Worm (Caenorhabditis elegans): ENCODE data around the gene hda-6.

Gene hda-6

ce11 chrIV:5354124-5354523, 10.0 kb downstream of the hda-6 start, which contains the start of gene Y4C6B.1 (continued):
- TF ChIP-seq fkh-3 (tag; optimal IDR thresholded peaks at IDR 0.05) (no peak), F37B4.10 (GFP tag; IDR thresholded peaks at IDR 0.05) (no peak), F22D6.2 (tag; optimal IDR thresholded peaks at IDR 0.05) (no peak), ekl-4 (GFP tag; IDR thresholded peaks at IDR 0.05) (no peak), Y53F4B.3 (GFP tag; IDR thresholded peaks at IDR 0.05) (no peak), dox-1 (GFP tag; IDR thresholded peaks at IDR 0.05) (no peak), T26A5.8 (tag; optimal IDR thresholded peaks at IDR 0.05) (no peak), rec-8 (tag; optimal IDR thresholded peaks at IDR 0.05) (no peak), sptf-2 (GFP tag; optimal IDR thresholded peaks at IDR 0.05) (no peak), tbp1 (GFP tag; optimal IDR thresholded peaks at IDR 0.05) (peak; percentile 24), ceh-79 (tag; optimal IDR thresholded peaks at IDR 0.05) (no peak), aptf-2 (GFP tag; conservative IDR thresholded peaks at IDR 0.05) (no peak), snpc-1.1 (tag; optimal IDR thresholded peaks at IDR 0.05; ENCODE audit: insufficient read depth) (no peak), F49E8.2 (tag; optimal IDR thresholded peaks at IDR 0.05; ENCODE audit: insufficient read depth) (no peak), xnd-1 (tag; optimal IDR thresholded peaks at IDR 0.05) (no peak), cebp-2 (GFP tag; IDR thresholded peaks at IDR 0.05) (no peak), cebp-1 (GFP tag; IDR thresholded peaks at IDR 0.05) (no peak), cebp-1 (tag; optimal IDR thresholded peaks at IDR 0.05) (no peak), F33H1.4 (GFP tag; IDR thresholded peaks at IDR 0.05) (no peak), attf-3 (GFP tag; conservative IDR thresholded peaks at IDR 0.05) (no peak), ceh-27 (GFP tag; optimal IDR thresholded peaks at IDR 0.05) (no peak), F57C9.4 (tag; optimal IDR thresholded peaks at IDR 0.05) (no peak), ceh-100 (GFP tag; IDR thresholded peaks at IDR 0.05) (no peak), snpc-4 (GFP tag; optimal IDR thresholded peaks at IDR 0.05) (no peak), snpc-4 (tag; optimal IDR thresholded peaks at IDR 0.05) (peak in 3 of 4 experiments; percentile 59 to 80 (median 72)), ama-1 (optimal IDR thresholded peaks at IDR 0.05) (no peak), ama-1 (GFP tag; optimal IDR thresholded peaks at IDR 0.05) (no peak), hlh-26 (GFP tag; conservative IDR thresholded peaks at IDR 0.05) (no peak), egrh-3 (GFP tag; IDR thresholded peaks at IDR 0.05) (no peak), snpc-3.4 (tag; optimal IDR thresholded peaks at IDR 0.05) (peak; percentile 10), mxl-1 (tag; optimal IDR thresholded peaks at IDR 0.05) (no peak), Y67H2A.10 (GFP tag; conservative IDR thresholded peaks at IDR 0.05) (no peak), lsl-1 (GFP tag; optimal IDR thresholded peaks at IDR 0.05) (peak; percentile 56)

- TF ChIP-seq cebp-1 (GFP tag; IDR thresholded peaks at IDR 0.05) (no peak), cebp-1 (tag; optimal IDR thresholded peaks at IDR 0.05) (no peak), dpl-1 (GFP tag; optimal IDR thresholded peaks at IDR 0.05) (no peak), rpc-1 (optimal IDR thresholded peaks at IDR 0.05) (no peak), rpc-1 (tag; optimal IDR thresholded peaks at IDR 0.05) (no peak), hrde-1 (tag; optimal IDR thresholded peaks at IDR 0.05; ENCODE audit: borderline replicate concordance) (no peak), rcor-1 (GFP tag; IDR thresholded peaks at IDR 0.05) (no peak), dpff-1 (tag; optimal IDR thresholded peaks at IDR 0.05) (no peak), ztf-28 (GFP tag; IDR thresholded peaks at IDR 0.05) (no peak), nfya-1 (tag; optimal IDR thresholded peaks at IDR 0.05; ENCODE audit: borderline replicate concordance, insufficient read depth) (no peak), F49E8.2 (tag; optimal IDR thresholded peaks at IDR 0.05; ENCODE audit: insufficient read depth) (no peak), ceh-79 (tag; optimal IDR thresholded peaks at IDR 0.05) (no peak), sea-2 (GFP tag; IDR thresholded peaks at IDR 0.05) (no peak), tbp1 (GFP tag; optimal IDR thresholded peaks at IDR 0.05) (no peak), let-526 (GFP tag; IDR thresholded peaks at IDR 0.05) (no peak), Y79H2A.3 (GFP tag; conservative IDR thresholded peaks at IDR 0.05) (no peak)
Measured at ce11 chrIV:5353364-5353763, 10.7 kb downstream of the hda-6 start, which contains the start of gene Y4C6B.7. Gene Y4C6B.7, minus strand, starts transcription at chrIV:5353464.

Data from whole organism, young adult.